Fruit fly (Drosophila melanogaster) whole organism, embryonic: ENCODE measurements around the gene CG8562.

ENCODE experiments used
- CG17829 ChIP-seq: fragments of 200-800 bp; optimal IDR thresholded peaks from 2 replicates; lab custom pipeline; 2019; ENCODE audit warnings: missing biosample characterization, mild to moderate bottlenecking, missing genetic modification characterization, moderate library complexity
- CG3838 ChIP-seq: fragments of 200-800 bp; sonication (Bioruptor generic); optimal IDR thresholded peaks from 3 replicates; lab custom pipeline; 2016; ENCODE audit warnings: missing biosample characterization, missing genetic modification characterization
- h ChIP-seq: fragments of >200 bp; optimal IDR thresholded peaks from 2 replicates; lab custom pipeline; 2017
- mld ChIP-seq: fragments of 200-800 bp; sonication (Bioruptor generic); IDR thresholded peaks from 3 replicates; pipeline ENCODE4 v1.3.6; 2022; ENCODE audit warnings: missing biosample characterization, missing genetic modification characterization; ENCODE audit not compliant: partially characterized antibody
- sd ChIP-seq: fragments of 200-800 bp; sonication (Bioruptor generic); optimal IDR thresholded peaks from 3 replicates; lab custom pipeline; 2018; ENCODE audit warnings: missing biosample characterization, mild to moderate bottlenecking, missing genetic modification characterization, moderate library complexity
- stwl ChIP-seq: fragments of 200-800 bp; sonication (Bioruptor generic); optimal IDR thresholded peaks from 3 replicates; lab custom pipeline; 2018; ENCODE audit warnings: missing biosample characterization, mild to moderate bottlenecking, missing genetic modification characterization, moderate library complexity

- TF ChIP-seq CG17829 (tag; lab: Kevin White, UChicago) (peak; percentile 77), CG3838 (GFP tag; lab: Kevin White, UChicago) (no peak), mld (peak; percentile 80), stwl (tag; lab: Kevin White, UChicago) (peak; percentile 66), h (lab: Kevin White, UChicago) (no peak), sd (tag; lab: Kevin White, UChicago) (peak; percentile 68)
Measured at dm6 chr3L:7381359-7381976, 16.6 kb upstream of the CG8562 start, which contains the start of the genes SMSr and smid.
